Fruit fly (Drosophila melanogaster): ENCODE results near the gene Rnmt.
A peak's percentile ranks its signal among the peaks of the same experiment; 100 is the strongest.

- TF ChIP-seq Pif1B (GFP tag; optimal IDR thresholded peaks at IDR 0.05) (no peak), CG4496 (GFP tag; IDR thresholded peaks at IDR 0.05) (peak; percentile 42; the same call in 1 of the 3 replicates), CG17806 (tag; optimal IDR thresholded peaks at IDR 0.05) (no peak), CG8301 (tag; optimal IDR thresholded peaks at IDR 0.05) (no peak), CG32121 (GFP tag; IDR thresholded peaks at IDR 0.05) (no peak), EcR (GFP tag; optimal IDR thresholded peaks at IDR 0.05) (no peak), Snoo (tag; optimal IDR thresholded peaks at IDR 0.05) (no peak), CG13204 (GFP tag; optimal IDR thresholded peaks at IDR 0.05) (no peak), CG12605 (GFP tag; IDR thresholded peaks at IDR 0.05) (no peak), Ets98B (GFP tag; IDR thresholded peaks at IDR 0.05) (no peak)
These were observed 29.6 kb downstream of the Rnmt start for dm6 chr2L:15039309-15039772.

Measured in whole organism, pupa.